Worm (Caenorhabditis elegans): ENCODE results near the gene F16G10.6.

- no peak for TF ChIP-seq mep-1 (tag; optimal IDR thresholded peaks at IDR 0.05)
- no peak for TF ChIP-seq ces-1 (GFP tag; optimal IDR thresholded peaks at IDR 0.05)
- TF ChIP-seq unc-130 (GFP tag; optimal IDR thresholded peaks at IDR 0.05), result no peak
- no peak for TF ChIP-seq nhr-77 (tag; optimal IDR thresholded peaks at IDR 0.05)
- TF ChIP-seq dpl-1 (GFP tag; optimal IDR thresholded peaks at IDR 0.05), result no peak
- TF ChIP-seq nhr-102 (tag; optimal IDR thresholded peaks at IDR 0.05), result no peak
- TF ChIP-seq ztf-11 (tag; optimal IDR thresholded peaks at IDR 0.05), result no peak
- TF ChIP-seq ceh-82 (tag; optimal IDR thresholded peaks at IDR 0.05), result no peak
- no peak for TF ChIP-seq snpc-4 (tag; optimal IDR thresholded peaks at IDR 0.05)
- TF ChIP-seq nhr-10 (tag; optimal IDR thresholded peaks at IDR 0.05), result no peak
These were observed 36.7 kb downstream of the F16G10.6 start for ce11 chrII:2340974-2341373.

Data from whole organism, L4 larva.